Worm (Caenorhabditis elegans): Measurements from ENCODE around the gene Y53C12A.6.

The Y53C12A.6 gene

ce11 chrII:9717904-9718303 is at the start of gene Y53C12A.6:
TSS of gene Y53C12A.6 (minus strand) at chrII:9718004.
- TF ChIP-seq ceh-62 (tag; optimal IDR thresholded peaks at IDR 0.05) = no peak
- no peak for TF ChIP-seq dmd-9 (GFP tag; IDR thresholded peaks at IDR 0.05)
- no peak for TF ChIP-seq daf-16 (GFP tag; optimal IDR thresholded peaks at IDR 0.05)
- no peak for TF ChIP-seq daf-16 (tag; optimal IDR thresholded peaks at IDR 0.05)
- TF ChIP-seq nhr-76 (tag; optimal IDR thresholded peaks at IDR 0.05) = no peak
- TF ChIP-seq gei-8 (GFP tag; optimal IDR thresholded peaks at IDR 0.05) = no peak
- no peak for TF ChIP-seq nhr-10 (tag; optimal IDR thresholded peaks at IDR 0.05)
- no peak for TF ChIP-seq ceh-28 (tag; optimal IDR thresholded peaks at IDR 0.05)
- TF ChIP-seq F26F4.8 (GFP tag; conservative IDR thresholded peaks at IDR 0.05) = no peak
- no peak for TF ChIP-seq ceh-82 (tag; optimal IDR thresholded peaks at IDR 0.05)
- TF ChIP-seq sdz-12 (GFP tag; optimal IDR thresholded peaks at IDR 0.05) = no peak
- TF ChIP-seq lin-1 (GFP tag; IDR thresholded peaks at IDR 0.05) = no peak

DNA sequence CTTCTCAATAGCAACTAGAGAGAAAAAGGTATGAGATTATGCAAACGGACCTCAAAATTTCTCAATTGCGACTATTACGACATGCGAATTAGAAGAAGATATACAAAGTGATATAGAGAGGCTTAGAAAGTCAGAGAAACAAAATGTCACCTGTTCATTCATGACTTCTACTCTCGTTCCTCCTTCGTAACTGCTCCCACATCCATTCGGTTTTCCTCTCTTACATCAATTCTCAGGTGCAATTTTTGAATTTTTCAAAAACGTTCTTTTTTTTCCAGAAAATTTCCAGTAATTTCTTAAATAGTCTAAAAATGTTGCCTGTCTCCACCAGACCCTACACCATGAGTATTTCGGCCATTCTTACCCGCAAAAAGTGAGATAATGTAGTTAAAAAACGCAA is 46.9 kb upstream of the Y53C12A.6 start:
- no peak for TF ChIP-seq dmd-8 (GFP tag; IDR thresholded peaks at IDR 0.05)
- no peak for TF ChIP-seq zag-1 (tag; optimal IDR thresholded peaks at IDR 0.05)
- no peak for TF ChIP-seq lin-13 (GFP tag; optimal IDR thresholded peaks at IDR 0.05)
- no peak for TF ChIP-seq mes-2 (tag; optimal IDR thresholded peaks at IDR 0.05; ENCODE audit: poor library complexity, severe bottlenecking)
- no peak for TF ChIP-seq gei-8 (GFP tag; optimal IDR thresholded peaks at IDR 0.05)
- no peak for TF ChIP-seq F44E2.7 (GFP tag; IDR thresholded peaks at IDR 0.05)
- TF ChIP-seq lin-1 (GFP tag; IDR thresholded peaks at IDR 0.05) = no peak
- TF ChIP-seq ZK546.5 (tag; optimal IDR thresholded peaks at IDR 0.05) = no peak
- no peak for TF ChIP-seq lin-15B (tag; optimal IDR thresholded peaks at IDR 0.05)
- no peak for TF ChIP-seq ceh-32 (tag; optimal IDR thresholded peaks at IDR 0.05; ENCODE audit: poor library complexity)
- TF ChIP-seq zip-2 (tag; optimal IDR thresholded peaks at IDR 0.05) = no peak
- no peak for TF ChIP-seq unc-130 (GFP tag; optimal IDR thresholded peaks at IDR 0.05)
- TF ChIP-seq pha-4 (GFP tag; IDR thresholded peaks at IDR 0.05) = no peak
- no peak for TF ChIP-seq pha-4 (tag; optimal IDR thresholded peaks at IDR 0.05)

DNA sequence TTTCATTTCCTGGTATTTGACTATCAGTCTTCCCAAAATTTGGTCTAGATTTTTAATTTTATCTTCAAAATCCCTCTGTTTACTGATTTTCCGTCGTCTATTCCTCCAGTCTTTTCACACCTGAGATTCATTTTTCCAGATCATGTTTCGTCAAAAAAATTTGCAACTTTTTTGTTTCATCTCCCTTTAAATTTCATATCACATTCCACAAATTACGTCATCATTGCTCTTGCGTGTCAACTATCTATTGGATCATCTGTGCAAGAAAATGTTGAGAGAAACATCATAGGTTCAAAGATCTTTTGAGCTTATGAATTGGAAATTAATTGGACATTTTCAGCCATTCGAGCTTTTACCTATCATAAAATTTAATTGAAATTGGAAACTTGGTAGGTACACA is 41.6 kb upstream of the Y53C12A.6 start:
- TF ChIP-seq nhr-11 (tag; optimal IDR thresholded peaks at IDR 0.05) = peak; percentile 3
- no peak for TF ChIP-seq egl-27 (tag; optimal IDR thresholded peaks at IDR 0.05)

- TF ChIP-seq egl-27 (tag; optimal IDR thresholded peaks at IDR 0.05) (no peak), zfp-3 (GFP tag; conservative IDR thresholded peaks at IDR 0.05) (no peak), madf-5 (GFP tag; IDR thresholded peaks at IDR 0.05) (no peak), D1046.2 (GFP tag; IDR thresholded peaks at IDR 0.05) (no peak), unc-62 (GFP tag; optimal IDR thresholded peaks at IDR 0.05 in 1 of 2) (peak in 1 of 2 experiments; percentile 11), unc-62 (tag; optimal IDR thresholded peaks at IDR 0.05) (no peak), dmd-9 (GFP tag; IDR thresholded peaks at IDR 0.05) (no peak), daf-16 (GFP tag; optimal IDR thresholded peaks at IDR 0.05) (peak in 1 of 2 experiments; percentile 44), daf-16 (tag; optimal IDR thresholded peaks at IDR 0.05) (no peak), lin-1 (GFP tag; IDR thresholded peaks at IDR 0.05) (no peak), ZK337.2 (GFP tag; IDR thresholded peaks at IDR 0.05) (0 out of 2 replicates have a peak, but pooled peaks have one; percentile 19), lin-13 (GFP tag; optimal IDR thresholded peaks at IDR 0.05) (no peak), nhr-11 (tag; optimal IDR thresholded peaks at IDR 0.05) (peak; percentile 90), hlh-30 (tag; optimal IDR thresholded peaks at IDR 0.05; ENCODE audit: insufficient read depth) (peak; percentile 13), arid-1 (GFP tag; conservative IDR thresholded peaks at IDR 0.05) (no peak), lin-15B (tag; optimal IDR thresholded peaks at IDR 0.05) (no peak), hlh-11 (tag; optimal IDR thresholded peaks at IDR 0.05) (peak; percentile 48), cey-2 (tag; optimal IDR thresholded peaks at IDR 0.05; ENCODE audit: borderline replicate concordance, insufficient read depth) (no peak), hmg-1.1 (GFP tag; IDR thresholded peaks at IDR 0.05) (no peak)
Observed at ce11 chrII:9757651-9758282, 40.0 kb upstream of the Y53C12A.6 start, which contains the start of gene shk-1. TSS of gene shk-1 (plus strand) at chrII:9758232.
